Fruit fly (Drosophila melanogaster) whole organism, embryonic: ENCODE measurements around the gene CG17777.
A peak's percentile ranks its signal among the peaks of the same experiment; 100 is the strongest.

Experiments used
- ATbp ChIP-seq: fragments of 200-800 bp; sonication (Bioruptor generic); optimal IDR thresholded peaks from 2 replicates; lab custom pipeline; 2017; ENCODE audit warnings: missing biosample characterization, mild to moderate bottlenecking, missing genetic modification characterization, missing genetic modification reagents
- Abd-B ChIP-seq: fragments of 200-800 bp; sonication (Bioruptor generic); optimal IDR thresholded peaks from 2 replicates; lab custom pipeline; 2018; ENCODE audit warnings: missing biosample characterization, mild to moderate bottlenecking, missing genetic modification characterization, moderate library complexity
- Atf6 ChIP-seq: fragments of 200-800 bp; sonication (Bioruptor generic); IDR thresholded peaks from 2 replicates; pipeline ENCODE4 v1.3.6; 2022; ENCODE audit warnings: missing biosample characterization, missing genetic modification characterization
- CG10462 ChIP-seq: fragments of 200-800 bp; sonication (Bioruptor generic); optimal IDR thresholded peaks from 2 replicates; lab custom pipeline; 2016; ENCODE audit warnings: missing biosample characterization, missing genetic modification characterization
- CG10979 ChIP-seq: fragments of 200-800 bp; sonication (Bioruptor generic); optimal IDR thresholded peaks from 2 replicates; lab custom pipeline; 2018; ENCODE audit warnings: missing biosample characterization, mild to moderate bottlenecking, missing genetic modification characterization, moderate library complexity
- CG11247 ChIP-seq: fragments of 200-800 bp; sonication (Bioruptor generic); IDR thresholded peaks from 2 replicates; pipeline ENCODE4 v1.3.6; 2022; ENCODE audit warnings: missing biosample characterization, missing genetic modification characterization
- CG11398 ChIP-seq: fragments of 200-800 bp; sonication (Bioruptor generic); optimal IDR thresholded peaks from 2 replicates; lab custom pipeline; 2016; ENCODE audit warnings: missing biosample characterization, missing genetic modification characterization
- CG11504 ChIP-seq: fragments of 200-800 bp; sonication (Bioruptor generic); optimal IDR thresholded peaks from 3 replicates; lab custom pipeline; 2019; ENCODE audit warnings: missing biosample characterization, mild to moderate bottlenecking, missing genetic modification characterization, moderate library complexity
- CG12071 ChIP-seq: fragments of 200-800 bp; sonication (Bioruptor generic); optimal IDR thresholded peaks from 3 replicates; lab custom pipeline; 2018; ENCODE audit warnings: missing biosample characterization, mild to moderate bottlenecking, missing genetic modification characterization
- CG15011 ChIP-seq: fragments of 200-800 bp; sonication (Bioruptor generic); optimal IDR thresholded peaks from 3 replicates; lab custom pipeline; 2018; ENCODE audit warnings: missing biosample characterization, mild to moderate bottlenecking, missing genetic modification characterization
- CG1529 ChIP-seq: fragments of 200-800 bp; sonication (Bioruptor generic); optimal IDR thresholded peaks from 3 replicates; lab custom pipeline; 2018; ENCODE audit warnings: missing biosample characterization, missing genetic modification characterization
- CG1602 ChIP-seq: fragments of 200-800 bp; sonication (Bioruptor generic); optimal IDR thresholded peaks from 3 replicates; lab custom pipeline; 2016; ENCODE audit warnings: missing biosample characterization, missing genetic modification characterization
- CG17912 ChIP-seq: fragments of 200-800 bp; sonication (Bioruptor generic); optimal IDR thresholded peaks from 2 replicates; lab custom pipeline; 2018; ENCODE audit warnings: missing biosample characterization, mild to moderate bottlenecking, missing genetic modification characterization
- CG2202 ChIP-seq: fragments of 200-800 bp; sonication (Bioruptor generic); optimal IDR thresholded peaks from 2 replicates; lab custom pipeline; 2018; ENCODE audit warnings: missing biosample characterization, mild to moderate bottlenecking, missing genetic modification characterization
- CG3407 ChIP-seq: fragments of 200-800 bp; sonication (Bioruptor generic); optimal IDR thresholded peaks from 2 replicates; lab custom pipeline; 2018; ENCODE audit warnings: missing biosample characterization, mild to moderate bottlenecking, missing genetic modification characterization
- CG4404 ChIP-seq: fragments of 200-800 bp; sonication (Bioruptor generic); IDR thresholded peaks from 2 replicates; pipeline ENCODE4 v1.3.6; 2022; ENCODE audit warnings: missing biosample characterization, missing genetic modification characterization
- CG6689 ChIP-seq: fragments of 200-800 bp; sonication (Bioruptor generic); IDR thresholded peaks from 2 replicates; pipeline ENCODE4 v1.3.6; 2022; ENCODE audit warnings: missing biosample characterization, missing genetic modification characterization
- CG7357 ChIP-seq: fragments of 200-800 bp; sonication (Bioruptor generic); IDR thresholded peaks from 3 replicates; pipeline ENCODE4 v1.3.6; 2022; ENCODE audit warnings: missing biosample characterization, missing genetic modification characterization
- CG8089 ChIP-seq: fragments of 200-800 bp; sonication (Bioruptor generic); optimal IDR thresholded peaks from 3 replicates; lab custom pipeline; 2016; ENCODE audit warnings: missing biosample characterization, missing genetic modification characterization
- CG9797 ChIP-seq: fragments of 200-800 bp; sonication (Bioruptor generic); optimal IDR thresholded peaks from 3 replicates; lab custom pipeline; 2018; ENCODE audit warnings: missing biosample characterization, mild to moderate bottlenecking, missing genetic modification characterization
- CG9932 ChIP-seq: fragments of 200-800 bp; sonication (Bioruptor generic); IDR thresholded peaks from 2 replicates; pipeline ENCODE4 v1.3.6; 2022; ENCODE audit warnings: missing biosample characterization, missing genetic modification characterization
- Dip2 ChIP-seq: fragments of 200-800 bp; sonication (Bioruptor generic); IDR thresholded peaks from 2 replicates; pipeline ENCODE4 v1.3.6; 2022; ENCODE audit warnings: missing biosample characterization, missing genetic modification characterization
- Dll ChIP-seq: fragments of 200-800 bp; sonication (Bioruptor generic); IDR thresholded peaks from 4 replicates; pipeline ENCODE4 v1.3.6; 2022; ENCODE audit warnings: missing biosample characterization, missing genetic modification characterization; ENCODE audit not compliant: partially characterized antibody
- Hand ChIP-seq: fragments of 200-800 bp; sonication (Bioruptor generic); optimal IDR thresholded peaks from 2 replicates; lab custom pipeline; 2017; ENCODE audit warnings: mild to moderate bottlenecking, missing biosample characterization, missing genetic modification reagents, missing genetic modification characterization
- Hey ChIP-seq: fragments of 200-800 bp; sonication (Bioruptor generic); optimal IDR thresholded peaks from 3 replicates; lab custom pipeline; 2018; ENCODE audit warnings: missing biosample characterization, mild to moderate bottlenecking, missing genetic modification characterization
- Lhr ChIP-seq: fragments of 200-800 bp; sonication (Bioruptor generic); optimal IDR thresholded peaks from 3 replicates; lab custom pipeline; 2017; ENCODE audit warnings: mild to moderate bottlenecking, missing biosample characterization, missing genetic modification reagents, missing genetic modification characterization
- NK7.1 ChIP-seq: fragments of 200-800 bp; sonication (Bioruptor generic); optimal IDR thresholded peaks from 3 replicates; lab custom pipeline; 2016; ENCODE audit warnings: missing biosample characterization, missing genetic modification characterization
- NfI ChIP-seq: fragments of 200-800 bp; sonication (Bioruptor generic); optimal IDR thresholded peaks from 3 replicates; lab custom pipeline; 2018; ENCODE audit warnings: missing biosample characterization, mild to moderate bottlenecking, missing genetic modification characterization, moderate library complexity
- Sry-β ChIP-seq: fragments of 200-800 bp; sonication (Bioruptor generic); optimal IDR thresholded peaks from 2 replicates; lab custom pipeline; 2018; ENCODE audit warnings: missing biosample characterization, mild to moderate bottlenecking, missing genetic modification characterization, moderate library complexity
- ato ChIP-seq: fragments of 200-800 bp; sonication (Bioruptor generic); IDR thresholded peaks from 2 replicates; pipeline ENCODE4 v1.3.6; 2022; ENCODE audit warnings: missing biosample characterization, missing genetic modification characterization; ENCODE audit not compliant: partially characterized antibody
- bsh ChIP-seq, 2 experiments: fragments of 200-800 bp; sonication (Bioruptor generic); optimal IDR thresholded peaks; 2 replicates each; lab custom pipeline; 2017 to 2018; ENCODE audit warnings: mild to moderate bottlenecking in 2 of 2, missing biosample characterization in 2 of 2, missing genetic modification characterization in 2 of 2, moderate library complexity in 1 of 2
- dan ChIP-seq: fragments of 200-800 bp; sonication (Bioruptor generic); IDR thresholded peaks from 2 replicates; pipeline ENCODE4 v1.3.6; 2022; ENCODE audit warnings: missing biosample characterization, missing genetic modification characterization
- dmrt11E ChIP-seq: fragments of 200-800 bp; sonication (Bioruptor generic); optimal IDR thresholded peaks from 3 replicates; lab custom pipeline; 2018; ENCODE audit warnings: missing biosample characterization, mild to moderate bottlenecking, missing genetic modification characterization, moderate library complexity
- her ChIP-seq: fragments of 200-800 bp; sonication (Bioruptor generic); optimal IDR thresholded peaks from 2 replicates; lab custom pipeline; 2016; ENCODE audit warnings: missing biosample characterization, missing genetic modification characterization
- ind ChIP-seq: fragments of 200-800 bp; sonication (Bioruptor generic); optimal IDR thresholded peaks from 3 replicates; lab custom pipeline; 2016; ENCODE audit warnings: missing biosample characterization, missing genetic modification characterization
- insv ChIP-seq, 2 experiments: fragments of 200-800 bp; sonication (Bioruptor generic); optimal IDR thresholded peaks; 3 replicates each; lab custom pipeline; 2016 to 2018; ENCODE audit warnings: missing biosample characterization in 2 of 2, missing genetic modification characterization in 2 of 2
- kay ChIP-seq: fragments of 200-800 bp; sonication (Bioruptor generic); optimal IDR thresholded peaks from 2 replicates; lab custom pipeline; 2016; ENCODE audit warnings: missing biosample characterization, missing genetic modification characterization
- lilli ChIP-seq: fragments of 200-800 bp; sonication (Bioruptor generic); optimal IDR thresholded peaks from 3 replicates; lab custom pipeline; 2016; ENCODE audit warnings: missing biosample characterization, missing genetic modification characterization
- lmd ChIP-seq: fragments of 200-800 bp; sonication (Bioruptor generic); IDR thresholded peaks from 2 replicates; pipeline ENCODE4 v1.3.6; 2022; ENCODE audit warnings: missing biosample characterization, missing genetic modification characterization
- lola ChIP-seq, 3 experiments: fragments of >200 bp in 2 of 3; fragments of 200-800 bp in 1 of 3; sonication (Bioruptor generic) in 1 of 3; optimal IDR thresholded peaks; 2 replicates each; lab custom pipeline; 2017 to 2019; ENCODE audit warnings: missing biosample characterization in 3 of 3, missing genetic modification characterization in 3 of 3, mild to moderate bottlenecking in 1 of 3, moderate library complexity in 1 of 3
- mam ChIP-seq: fragments of 200-800 bp; sonication (Bioruptor generic); optimal IDR thresholded peaks from 3 replicates; lab custom pipeline; 2016; ENCODE audit warnings: missing biosample characterization, missing genetic modification characterization
- nmo ChIP-seq: fragments of 200-800 bp; sonication (Bioruptor generic); optimal IDR thresholded peaks from 2 replicates; lab custom pipeline; 2018; ENCODE audit warnings: missing biosample characterization, mild to moderate bottlenecking, missing genetic modification characterization, moderate library complexity
- onecut ChIP-seq: fragments of 200-800 bp; sonication (Bioruptor generic); IDR thresholded peaks from 2 replicates; pipeline ENCODE4 v1.3.6; 2022; ENCODE audit warnings: missing biosample characterization, missing genetic modification characterization
- org-1 ChIP-seq: fragments of 200-800 bp; sonication (Bioruptor generic); optimal IDR thresholded peaks from 2 replicates; lab custom pipeline; 2017; ENCODE audit warnings: missing biosample characterization, missing genetic modification characterization
- ranshi ChIP-seq: fragments of 200-800 bp; sonication (Bioruptor generic); IDR thresholded peaks from 2 replicates; pipeline ENCODE4 v1.3.6; 2022; ENCODE audit warnings: missing biosample characterization, missing genetic modification characterization
- tap ChIP-seq: fragments of 200-800 bp; optimal IDR thresholded peaks from 3 replicates; lab custom pipeline; 2019; ENCODE audit warnings: missing biosample characterization, mild to moderate bottlenecking, missing genetic modification characterization, moderate library complexity
- tio ChIP-seq: fragments of 200-800 bp; sonication (Bioruptor generic); optimal IDR thresholded peaks from 2 replicates; lab custom pipeline; 2017; ENCODE audit warnings: missing biosample characterization, missing genetic modification characterization, inconsistent platforms
- tup ChIP-seq: fragments of 200-800 bp; sonication (Bioruptor generic); optimal IDR thresholded peaks from 2 replicates; lab custom pipeline; 2016; ENCODE audit warnings: missing biosample characterization, mild to moderate bottlenecking, missing genetic modification characterization, moderate library complexity
- wdn ChIP-seq: fragments of 200-800 bp; sonication (Bioruptor generic); IDR thresholded peaks from 2 replicates; pipeline ENCODE4 v1.3.6; 2022; ENCODE audit warnings: missing biosample characterization, missing genetic modification characterization
- wek ChIP-seq: fragments of 200-800 bp; sonication (Bioruptor generic); optimal IDR thresholded peaks from 3 replicates; lab custom pipeline; 2018; ENCODE audit warnings: missing biosample characterization, mild to moderate bottlenecking, missing genetic modification characterization, moderate library complexity
- wor ChIP-seq: fragments of 200-800 bp; sonication (Bioruptor generic); IDR thresholded peaks from 2 replicates; pipeline ENCODE4 v1.3.6; 2022; ENCODE audit warnings: missing biosample characterization, missing genetic modification characterization

The CG17777 gene

dm6 chrX:2166129-2166528 lies 20.5 kb upstream of the CG17777 start (continued):
- TF ChIP-seq ATbp (GFP tag; lab: Kevin White, UChicago) (peak; percentile 71), CG3407 (GFP tag; lab: Kevin White, UChicago) (peak; percentile 13), bsh (GFP tag; optimal IDR thresholded peaks at IDR 0.05; lab: Kevin White, UChicago) (peak in 1 of 2 experiments; percentile 71), CG2202 (no peak), NK7.1 (GFP tag; lab: Kevin White, UChicago) (no peak), CG11504 (peak; percentile 59), Atf6 (no peak), ato (GFP tag; lab: Robert Waterston, UW) (no peak), CG6689 (GFP tag; lab: Robert Waterston, UW) (peak; percentile 45; the same call in 1 of the 2 replicates), ranshi (GFP tag; lab: Robert Waterston, UW) (peak; percentile 61; the same call in 1 of the 2 replicates), Sry-β (GFP tag; lab: Kevin White, UChicago) (no peak), Hand (GFP tag; lab: Kevin White, UChicago) (no peak), her (GFP tag; lab: Kevin White, UChicago) (no peak), wdn (GFP tag; lab: Robert Waterston, UW) (no peak), tap (tag; lab: Kevin White, UChicago) (peak; percentile 18), CG10462 (GFP tag; lab: Kevin White, UChicago) (no peak), wor (GFP tag; lab: Robert Waterston, UW) (peak; percentile 74), nmo (GFP tag; lab: Kevin White, UChicago) (peak; percentile 6), CG9932 (GFP tag; lab: Robert Waterston, UW) (no peak), ind (GFP tag; lab: Kevin White, UChicago) (peak; percentile 36), NfI (GFP tag; lab: Kevin White, UChicago) (peak; percentile 28), Lhr (GFP tag; lab: Kevin White, UChicago) (no peak), org-1 (peak; percentile 27), wek (GFP tag; lab: Kevin White, UChicago) (no peak), CG12071 (GFP tag; lab: Kevin White, UChicago) (peak; percentile 32), lola (GFP tag; optimal IDR thresholded peaks at IDR 0.05; lab: Kevin White, UChicago) (no peak), insv (GFP tag; optimal IDR thresholded peaks at IDR 0.05; lab: Kevin White, UChicago) (no peak), dmrt11E (tag; lab: Kevin White, UChicago) (no peak), mam (GFP tag; lab: Kevin White, UChicago) (no peak), CG9797 (GFP tag; lab: Kevin White, UChicago) (no peak), lilli (GFP tag; lab: Kevin White, UChicago) (peak; percentile 5), CG4404 (GFP tag; lab: Robert Waterston, UW) (no peak), lmd (peak; percentile 58; the same call in 1 of the 2 replicates), CG7357 (GFP tag; lab: Robert Waterston, UW) (no peak), CG17912 (no peak), CG1529 (GFP tag; lab: Kevin White, UChicago) (peak; percentile 17), CG15011 (GFP tag; lab: Kevin White, UChicago) (no peak), CG11398 (no peak), Abd-B (no peak), Dip2 (GFP tag; lab: Robert Waterston, UW) (no peak), dan (GFP tag; lab: Robert Waterston, UW) (no peak), onecut (GFP tag; lab: Robert Waterston, UW) (no peak), Dll (GFP tag; lab: Robert Waterston, UW) (no peak), CG8089 (GFP tag; lab: Kevin White, UChicago) (peak; percentile 38), CG10979 (tag; lab: Kevin White, UChicago) (peak; percentile 53), CG11247 (no peak), tup (GFP tag; lab: Kevin White, UChicago) (no peak), CG1602 (GFP tag; lab: Kevin White, UChicago) (peak; percentile 19), Hey (tag; lab: Kevin White, UChicago) (no peak), tio (no peak), kay (no peak)
